Fruit fly (Drosophila melanogaster) whole organism, embryonic: ENCODE data around the gene RluA-1.

Experiments used
- Adf1 ChIP-seq: fragments of 200-800 bp; sonication (Bioruptor generic); IDR thresholded peaks from 2 replicates; pipeline ENCODE4 v1.3.6; 2022; ENCODE audit warnings: missing biosample characterization, missing genetic modification characterization
- Atf-2 ChIP-seq: fragments of 200-800 bp; sonication (Bioruptor generic); optimal IDR thresholded peaks from 2 replicates; lab custom pipeline; 2016; ENCODE audit warnings: missing biosample characterization, missing genetic modification characterization
- Bdp1 ChIP-seq: fragments of 200-800 bp; sonication (Bioruptor generic); optimal IDR thresholded peaks from 3 replicates; lab custom pipeline; 2016; ENCODE audit warnings: missing biosample characterization, missing genetic modification characterization
- Blimp-1 ChIP-seq: fragments of 200-800 bp; sonication (Bioruptor generic); optimal IDR thresholded peaks from 3 replicates; lab custom pipeline; 2018; ENCODE audit warnings: missing biosample characterization, missing genetic modification characterization, mild to moderate bottlenecking, moderate library complexity, missing genetic modification reagents
- CG10321 ChIP-seq: fragments of 200-800 bp; sonication (Bioruptor generic); IDR thresholded peaks from 2 replicates; pipeline ENCODE4 v1.3.6; 2022; ENCODE audit warnings: missing biosample characterization, missing genetic modification characterization
- CG11504 ChIP-seq: fragments of 200-800 bp; sonication (Bioruptor generic); optimal IDR thresholded peaks from 3 replicates; lab custom pipeline; 2019; ENCODE audit warnings: missing biosample characterization, mild to moderate bottlenecking, missing genetic modification characterization, moderate library complexity
- CG1233 ChIP-seq: fragments of 200-800 bp; sonication (Bioruptor generic); optimal IDR thresholded peaks from 4 replicates; lab custom pipeline; 2018; ENCODE audit warnings: missing biosample characterization, mild to moderate bottlenecking, missing genetic modification characterization
- CG14860 ChIP-seq: fragments of 200-800 bp; sonication (Bioruptor generic); IDR thresholded peaks from 3 replicates; pipeline ENCODE4 v1.3.6; 2022; ENCODE audit warnings: missing biosample characterization, missing genetic modification characterization; ENCODE audit not compliant: partially characterized antibody
- CG14965 ChIP-seq: fragments of 200-800 bp; sonication (Bioruptor generic); optimal IDR thresholded peaks from 2 replicates; lab custom pipeline; 2016; ENCODE audit warnings: missing biosample characterization, missing genetic modification characterization, borderline replicate concordance
- CG15011 ChIP-seq: fragments of 200-800 bp; sonication (Bioruptor generic); optimal IDR thresholded peaks from 3 replicates; lab custom pipeline; 2018; ENCODE audit warnings: missing biosample characterization, mild to moderate bottlenecking, missing genetic modification characterization
- CG1647 ChIP-seq: fragments of 200-800 bp; sonication (Bioruptor generic); optimal IDR thresholded peaks from 3 replicates; lab custom pipeline; 2016; ENCODE audit warnings: missing biosample characterization, missing genetic modification characterization
- CG17829 ChIP-seq: fragments of 200-800 bp; optimal IDR thresholded peaks from 2 replicates; lab custom pipeline; 2019; ENCODE audit warnings: missing biosample characterization, mild to moderate bottlenecking, missing genetic modification characterization, moderate library complexity
- CG1792 ChIP-seq: fragments of 200-800 bp; sonication (Bioruptor generic); optimal IDR thresholded peaks from 2 replicates; lab custom pipeline; 2016; ENCODE audit warnings: missing biosample characterization, missing genetic modification characterization
- CG3065 ChIP-seq: fragments of 200-800 bp; sonication (Bioruptor generic); optimal IDR thresholded peaks from 2 replicates; lab custom pipeline; 2016; ENCODE audit warnings: missing biosample characterization, missing genetic modification characterization
- CG31441 ChIP-seq: fragments of 200-800 bp; sonication (Bioruptor generic); IDR thresholded peaks from 2 replicates; pipeline ENCODE4 v1.3.6; 2022; ENCODE audit warnings: missing biosample characterization, missing genetic modification characterization
- CG3163 ChIP-seq: fragments of 200-800 bp; sonication (Bioruptor generic); optimal IDR thresholded peaks from 3 replicates; lab custom pipeline; 2016; ENCODE audit warnings: missing biosample characterization, missing genetic modification characterization
- CG3726 ChIP-seq: fragments of 200-800 bp; sonication (Bioruptor generic); IDR thresholded peaks from 3 replicates; pipeline ENCODE4, ENCODE4 v1.3.6; 2022; ENCODE audit warnings: missing biosample characterization, missing genetic modification characterization
- CG4282 ChIP-seq: fragments of 200-800 bp; sonication (Bioruptor generic); optimal IDR thresholded peaks from 2 replicates; lab custom pipeline; 2016; ENCODE audit warnings: missing biosample characterization, missing genetic modification characterization
- CG6854 ChIP-seq: fragments of 200-800 bp; sonication (Bioruptor generic); optimal IDR thresholded peaks from 3 replicates; lab custom pipeline; 2017; ENCODE audit warnings: missing biosample characterization, mild to moderate bottlenecking, missing genetic modification characterization
- CG7357 ChIP-seq: fragments of 200-800 bp; sonication (Bioruptor generic); IDR thresholded peaks from 3 replicates; pipeline ENCODE4 v1.3.6; 2022; ENCODE audit warnings: missing biosample characterization, missing genetic modification characterization
- CG8388 ChIP-seq: fragments of 200-800 bp; sonication (Bioruptor generic); optimal IDR thresholded peaks from 2 replicates; lab custom pipeline; 2019; ENCODE audit warnings: missing biosample characterization, mild to moderate bottlenecking, missing genetic modification characterization, moderate library complexity
- CG8765 ChIP-seq: fragments of 200-800 bp; sonication (Bioruptor generic); IDR thresholded peaks from 2 replicates; pipeline ENCODE4 v1.3.6; 2022; ENCODE audit warnings: missing biosample characterization, missing genetic modification characterization
- CG8924 ChIP-seq: fragments of 200-800 bp; optimal IDR thresholded peaks from 3 replicates; lab custom pipeline; 2019; ENCODE audit warnings: missing biosample characterization, mild to moderate bottlenecking, missing genetic modification characterization, moderate library complexity
- CkIIα-i1 ChIP-seq: fragments of 200-800 bp; sonication (Bioruptor generic); IDR thresholded peaks from 2 replicates; pipeline ENCODE4 v1.3.6; 2022; ENCODE audit warnings: missing biosample characterization, missing genetic modification characterization
- Dip3 ChIP-seq: fragments of 200-800 bp; sonication (Bioruptor generic); optimal IDR thresholded peaks from 3 replicates; lab custom pipeline; 2016; ENCODE audit warnings: missing biosample characterization, missing genetic modification characterization
- Dll ChIP-seq: fragments of 200-800 bp; sonication (Bioruptor generic); IDR thresholded peaks from 4 replicates; pipeline ENCODE4 v1.3.6; 2022; ENCODE audit warnings: missing biosample characterization, missing genetic modification characterization; ENCODE audit not compliant: partially characterized antibody
- Doc3 ChIP-seq: fragments of 200-800 bp; sonication (Bioruptor generic); IDR thresholded peaks from 3 replicates; pipeline ENCODE4 v1.3.6; 2022; ENCODE audit warnings: missing biosample characterization, missing genetic modification characterization; ENCODE audit not compliant: partially characterized antibody
- Hr39 ChIP-seq: fragments of >200 bp; optimal IDR thresholded peaks from 2 replicates; lab custom pipeline; 2017
- Lhr ChIP-seq: fragments of 200-800 bp; sonication (Bioruptor generic); optimal IDR thresholded peaks from 3 replicates; lab custom pipeline; 2017; ENCODE audit warnings: mild to moderate bottlenecking, missing biosample characterization, missing genetic modification reagents, missing genetic modification characterization
- MESR4 ChIP-seq: fragments of 200-800 bp; sonication (Bioruptor generic); optimal IDR thresholded peaks from 2 replicates; lab custom pipeline; 2018; ENCODE audit warnings: missing biosample characterization, mild to moderate bottlenecking, missing genetic modification characterization, moderate library complexity
- Ptx1 ChIP-seq: fragments of 200-800 bp; sonication (Bioruptor generic); IDR thresholded peaks from 2 replicates; pipeline ENCODE4 v1.3.6; 2022; ENCODE audit warnings: missing biosample characterization, missing genetic modification characterization
- Spps ChIP-seq: fragments of 200-800 bp; sonication (Bioruptor generic); optimal IDR thresholded peaks from 2 replicates; lab custom pipeline; 2018; ENCODE audit warnings: missing biosample characterization, mild to moderate bottlenecking, missing genetic modification characterization
- amos ChIP-seq: fragments of 200-800 bp; sonication (Bioruptor generic); IDR thresholded peaks from 2 replicates; pipeline ENCODE4 v1.3.6; 2022; ENCODE audit warnings: missing biosample characterization, missing genetic modification characterization; ENCODE audit not compliant: partially characterized antibody
- ara ChIP-seq: fragments of 200-800 bp; sonication (Bioruptor generic); IDR thresholded peaks from 2 replicates; pipeline ENCODE4 v1.3.6; 2022; ENCODE audit warnings: missing biosample characterization, missing genetic modification characterization
- cas ChIP-seq: fragments of 200-800 bp; sonication (Bioruptor generic); IDR thresholded peaks from 2 replicates; pipeline ENCODE4 v1.3.6; 2022; ENCODE audit warnings: missing biosample characterization, missing genetic modification characterization
- croc ChIP-seq: fragments of 200-800 bp; sonication (Bioruptor generic); conservative IDR thresholded peaks from 3 replicates; pipeline ENCODE4 v1.3.6; 2022; ENCODE audit warnings: missing biosample characterization, missing genetic modification characterization
- eve ChIP-seq, 2 experiments: fragments of >200 bp; optimal IDR thresholded peaks; 2 replicates each; lab custom pipeline; 2017; ENCODE audit warnings: missing biosample characterization in 2 of 2, missing genetic modification characterization in 2 of 2
- fd64A ChIP-seq: fragments of 200-800 bp; sonication (Bioruptor generic); optimal IDR thresholded peaks from 3 replicates; lab custom pipeline; 2018; ENCODE audit warnings: missing biosample characterization, mild to moderate bottlenecking, missing genetic modification characterization
- gem ChIP-seq: fragments of 200-800 bp; sonication (Bioruptor generic); optimal IDR thresholded peaks from 2 replicates; lab custom pipeline; 2019; ENCODE audit warnings: missing biosample characterization, mild to moderate bottlenecking, missing genetic modification characterization, moderate library complexity
- gt ChIP-seq: fragments of 200-800 bp; sonication (Bioruptor generic); IDR thresholded peaks from 2 replicates; pipeline ENCODE4 v1.3.6; 2022; ENCODE audit warnings: missing biosample characterization, missing genetic modification characterization
- kay ChIP-seq: fragments of 200-800 bp; sonication (Bioruptor generic); optimal IDR thresholded peaks from 2 replicates; lab custom pipeline; 2016; ENCODE audit warnings: missing biosample characterization, missing genetic modification characterization
- oc ChIP-seq: fragments of 200-800 bp; sonication (Bioruptor generic); optimal IDR thresholded peaks from 2 replicates; lab custom pipeline; 2018; ENCODE audit warnings: missing biosample characterization, mild to moderate bottlenecking, missing genetic modification characterization, moderate library complexity
- ranshi ChIP-seq: fragments of 200-800 bp; sonication (Bioruptor generic); IDR thresholded peaks from 2 replicates; pipeline ENCODE4 v1.3.6; 2022; ENCODE audit warnings: missing biosample characterization, missing genetic modification characterization
- run ChIP-seq: fragments of 200-800 bp; sonication (Bioruptor generic); optimal IDR thresholded peaks from 3 replicates; lab custom pipeline; 2018; ENCODE audit warnings: missing biosample characterization, mild to moderate bottlenecking, missing genetic modification characterization
- salm ChIP-seq: fragments of 200-800 bp; sonication (Bioruptor generic); optimal IDR thresholded peaks from 2 replicates; lab custom pipeline; 2018; ENCODE audit warnings: missing biosample characterization, mild to moderate bottlenecking, missing genetic modification characterization
- shn ChIP-seq: fragments of 200-800 bp; sonication (Bioruptor generic); optimal IDR thresholded peaks from 3 replicates; lab custom pipeline; 2016; ENCODE audit warnings: missing biosample characterization, missing genetic modification characterization
- slou ChIP-seq: fragments of 200-800 bp; sonication (Bioruptor generic); optimal IDR thresholded peaks from 3 replicates; lab custom pipeline; 2016; ENCODE audit warnings: missing biosample characterization, missing genetic modification characterization
- tgo ChIP-seq: fragments of 200-800 bp; sonication (Bioruptor generic); IDR thresholded peaks from 3 replicates; pipeline ENCODE4 v1.3.6; 2022; ENCODE audit warnings: missing biosample characterization, missing genetic modification characterization
- trh ChIP-seq: fragments of 200-800 bp; sonication (Bioruptor generic); optimal IDR thresholded peaks from 2 replicates; lab custom pipeline; 2016; ENCODE audit warnings: missing biosample characterization, missing genetic modification characterization
- vvl ChIP-seq: fragments of 200-800 bp; sonication (Bioruptor generic); IDR thresholded peaks from 2 replicates; pipeline ENCODE4 v1.3.6; 2022; ENCODE audit warnings: missing biosample characterization, missing genetic modification characterization
- zf30C ChIP-seq: fragments of 200-800 bp; sonication (Bioruptor generic); optimal IDR thresholded peaks from 3 replicates; lab custom pipeline; 2018; ENCODE audit warnings: missing biosample characterization, mild to moderate bottlenecking, missing genetic modification characterization
- zfh2 ChIP-seq: fragments of 200-800 bp; sonication (Bioruptor generic); optimal IDR thresholded peaks from 2 replicates; lab custom pipeline; 2016; ENCODE audit warnings: missing biosample characterization, missing genetic modification characterization

Gene RluA-1

dm6 chr2L:10466865-10467270, 7.3 kb downstream of the RluA-1 start (continued):
- TF ChIP-seq vvl (GFP tag; lab: Robert Waterston, UW) (no peak; the same call in 1 of the 2 replicates), cas (GFP tag; lab: Robert Waterston, UW) (no peak), eve (GFP tag; optimal IDR thresholded peaks at IDR 0.05; lab: Kevin White, UChicago) (peak in 1 of 2 experiments; percentile 87), trh (GFP tag; lab: Kevin White, UChicago) (peak; percentile 8), Atf-2 (GFP tag; lab: Kevin White, UChicago) (peak; percentile 20), CkIIα-i1 (GFP tag; lab: Robert Waterston, UW) (no peak), kay (peak; percentile 45), CG3065 (GFP tag; lab: Kevin White, UChicago) (no peak), CG14860 (GFP tag; lab: Robert Waterston, UW) (no peak), CG10321 (GFP tag; lab: Robert Waterston, UW) (no peak), CG1233 (GFP tag; lab: Kevin White, UChicago) (peak; percentile 36), fd64A (GFP tag; lab: Kevin White, UChicago) (no peak), ara (GFP tag; lab: Robert Waterston, UW) (peak; percentile 63; the same call in 1 of the 2 replicates), CG11504 (tag; lab: Kevin White, UChicago) (peak; percentile 82), Spps (tag; lab: Kevin White, UChicago) (peak; percentile 57), CG6854 (GFP tag; lab: Kevin White, UChicago) (no peak), CG3163 (GFP tag; lab: Kevin White, UChicago) (no peak), gem (tag; lab: Kevin White, UChicago) (peak; percentile 73), CG1647 (GFP tag; lab: Kevin White, UChicago) (peak; percentile 14), salm (tag; lab: Kevin White, UChicago) (no peak), CG8388 (GFP tag; lab: Kevin White, UChicago) (peak; percentile 65), Dip3 (no peak), Dll (no peak), MESR4 (GFP tag; lab: Kevin White, UChicago) (no peak), slou (no peak), run (no peak), CG15011 (GFP tag; lab: Kevin White, UChicago) (no peak), shn (no peak), Adf1 (GFP tag; lab: Robert Waterston, UW) (no peak), CG31441 (GFP tag; lab: Robert Waterston, UW) (peak; percentile 78), Doc3 (GFP tag; lab: Robert Waterston, UW) (no peak), Blimp-1 (GFP tag; lab: Kevin White, UChicago) (peak; percentile 74), CG3726 (no peak), tgo (peak; percentile 70), CG7357 (peak; percentile 61; the same call in 2 of the 3 replicates), oc (tag; lab: Kevin White, UChicago) (no peak), CG1792 (GFP tag; lab: Kevin White, UChicago) (peak; percentile 37), Bdp1 (GFP tag; lab: Kevin White, UChicago) (no peak), zfh2 (GFP tag; lab: Kevin White, UChicago) (no peak), CG8924 (peak; percentile 62), CG4282 (GFP tag; lab: Kevin White, UChicago) (no peak), Ptx1 (peak; percentile 76), CG14965 (peak; percentile 29), Lhr (GFP tag; lab: Kevin White, UChicago) (peak; percentile 16), CG17829 (tag; lab: Kevin White, UChicago) (peak; percentile 75), croc (GFP tag; lab: Robert Waterston, UW) (peak; percentile 69), Hr39 (no peak), zf30C (GFP tag; lab: Kevin White, UChicago) (no peak), ranshi (GFP tag; lab: Robert Waterston, UW) (0 out of 2 replicates have a peak, but pooled peaks have one; percentile 20), CG8765 (GFP tag; lab: Robert Waterston, UW) (no peak; the same call in 1 of the 2 replicates), gt (GFP tag; lab: Robert Waterston, UW) (no peak), amos (GFP tag; lab: Robert Waterston, UW) (no peak)
